Fruit fly (Drosophila melanogaster): ENCODE results near the gene CG8483.
A peak's percentile ranks its signal among the peaks of the same experiment; 100 is the strongest.

Gene CG8483

dm6 chr3R:13214347-13214746 lies at the start of gene CG8483:
CG8483 (minus strand) TSS chr3R:13214465.
- TF ChIP-seq sv (GFP tag; optimal IDR thresholded peaks at IDR 0.05): no peak
- TF ChIP-seq dl (GFP tag; optimal IDR thresholded peaks at IDR 0.05; ENCODE audit: insufficient read depth in 1 of 2, partially characterized antibody in 2 of 2): no peak
- TF ChIP-seq h (GFP tag; optimal IDR thresholded peaks at IDR 0.05): no peak
- no peak for TF ChIP-seq pan (optimal IDR thresholded peaks at IDR 0.05)
- no peak for TF ChIP-seq rgr (GFP tag; optimal IDR thresholded peaks at IDR 0.05)
- no peak for TF ChIP-seq HLH106 (tag; optimal IDR thresholded peaks at IDR 0.05)
- no peak for TF ChIP-seq Abd-B (GFP tag; optimal IDR thresholded peaks at IDR 0.05)
- no peak for TF ChIP-seq sage (GFP tag; optimal IDR thresholded peaks at IDR 0.05)
- TF ChIP-seq Jra (GFP tag; optimal IDR thresholded peaks at IDR 0.05): no peak
- no peak for TF ChIP-seq Vsx2 (GFP tag; optimal IDR thresholded peaks at IDR 0.05; ENCODE audit: partially characterized antibody)
- TF ChIP-seq Mio (GFP tag; optimal IDR thresholded peaks at IDR 0.05): no peak
- TF ChIP-seq CG9705 (GFP tag; optimal IDR thresholded peaks at IDR 0.05): no peak
- TF ChIP-seq ey (GFP tag; optimal IDR thresholded peaks at IDR 0.05): no peak
- no peak for TF ChIP-seq Dfd (GFP tag; optimal IDR thresholded peaks at IDR 0.05)
- no peak for TF ChIP-seq psq (GFP tag; optimal IDR thresholded peaks at IDR 0.05)
- TF ChIP-seq Sp1 (GFP tag; optimal IDR thresholded peaks at IDR 0.05): no peak
- TF ChIP-seq Hr83 (GFP tag; optimal IDR thresholded peaks at IDR 0.05; ENCODE audit: poor library complexity, severe bottlenecking): no peak
- no peak for TF ChIP-seq Hnf4 (GFP tag; optimal IDR thresholded peaks at IDR 0.05)

DNA sequence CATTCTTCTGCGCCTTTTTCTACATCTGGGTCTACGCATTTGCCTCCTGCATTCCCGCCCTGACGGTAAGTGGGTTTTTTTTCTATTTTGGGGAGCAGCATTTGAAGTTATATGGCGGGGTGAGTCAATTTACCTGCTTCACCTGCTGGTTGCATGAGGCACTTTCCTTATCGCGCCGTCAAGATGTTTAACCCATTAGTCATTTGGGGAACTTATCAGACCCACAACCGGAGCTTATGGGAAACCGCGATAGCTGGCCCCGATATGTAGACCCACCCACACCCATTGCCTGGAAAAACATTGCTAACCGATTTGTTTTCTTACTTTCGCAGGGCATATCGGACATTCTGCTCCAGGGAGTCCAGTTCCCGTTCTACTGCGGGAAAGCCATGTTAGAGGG lies 47.4 kb upstream of the CG8483 start:
- TF ChIP-seq CG32264 (GFP tag; optimal IDR thresholded peaks at IDR 0.05) (no peak), pan (optimal IDR thresholded peaks at IDR 0.05) (no peak), fru (GFP tag; optimal IDR thresholded peaks at IDR 0.05) (no peak), Jra (GFP tag; optimal IDR thresholded peaks at IDR 0.05) (no peak), rgr (GFP tag; optimal IDR thresholded peaks at IDR 0.05) (no peak), GATAd (GFP tag; optimal IDR thresholded peaks at IDR 0.05) (no peak), N (GFP tag; optimal IDR thresholded peaks at IDR 0.05) (no peak), Vsx2 (GFP tag; optimal IDR thresholded peaks at IDR 0.05; ENCODE audit: partially characterized antibody) (no peak), h (GFP tag; optimal IDR thresholded peaks at IDR 0.05) (no peak), jim (GFP tag; optimal IDR thresholded peaks at IDR 0.05) (no peak), dmrt93B (GFP tag; optimal IDR thresholded peaks at IDR 0.05) (no peak), Abd-B (GFP tag; optimal IDR thresholded peaks at IDR 0.05) (no peak), CrebA (GFP tag; optimal IDR thresholded peaks at IDR 0.05; ENCODE audit: borderline replicate concordance) (no peak), ey (GFP tag; optimal IDR thresholded peaks at IDR 0.05) (no peak)

dm6 chr3R:13260114-13260673 lies 45.9 kb upstream of the CG8483 start, which contains the start of gene CG11686:
CG11686 (plus strand) TSS chr3R:13260356.
- TF ChIP-seq GATAd (GFP tag; optimal IDR thresholded peaks at IDR 0.05) (no peak), rgr (GFP tag; optimal IDR thresholded peaks at IDR 0.05) (peak; percentile 53), lola (GFP tag; optimal IDR thresholded peaks at IDR 0.05) (no peak), fru (GFP tag; optimal IDR thresholded peaks at IDR 0.05) (peak; percentile 6), Hr83 (GFP tag; optimal IDR thresholded peaks at IDR 0.05; ENCODE audit: poor library complexity, severe bottlenecking) (peak; percentile 55), tai (GFP tag; optimal IDR thresholded peaks at IDR 0.05) (no peak), CG9705 (GFP tag; optimal IDR thresholded peaks at IDR 0.05) (no peak), brk (GFP tag; optimal IDR thresholded peaks at IDR 0.05) (no peak), N (GFP tag; optimal IDR thresholded peaks at IDR 0.05) (no peak), foxo (GFP tag; optimal IDR thresholded peaks at IDR 0.05) (peak in 1 of 2 experiments; percentile 14), Myc (optimal IDR thresholded peaks at IDR 0.05) (no peak), Dif (GFP tag; optimal IDR thresholded peaks at IDR 0.05; ENCODE audit: partially characterized antibody) (peak; percentile 65), HLH106 (tag; optimal IDR thresholded peaks at IDR 0.05) (peak; percentile 28), woc (GFP tag; optimal IDR thresholded peaks at IDR 0.05) (peak; percentile 77), h (GFP tag; optimal IDR thresholded peaks at IDR 0.05) (peak; percentile 39), sv (GFP tag; optimal IDR thresholded peaks at IDR 0.05) (no peak), Hr78 (GFP tag; optimal IDR thresholded peaks at IDR 0.05) (no peak), CG32264 (GFP tag; optimal IDR thresholded peaks at IDR 0.05) (no peak), br (GFP tag; optimal IDR thresholded peaks at IDR 0.05) (no peak), Rel (GFP tag; optimal IDR thresholded peaks at IDR 0.05) (no peak), Rel (tag; optimal IDR thresholded peaks at IDR 0.05) (peak; percentile 58), Dfd (GFP tag; optimal IDR thresholded peaks at IDR 0.05) (no peak)

Measured in whole organism, wandering third instar larva.